Worm (Caenorhabditis elegans) whole organism, midembryonic: ENCODE data around the gene C52A11.3.

Experiments used
- T22C8.4 ChIP-seq: fragments of 200-800 bp; sonication (Bioruptor generic); IDR thresholded peaks from 2 replicates; pipeline ENCODE4 v1.3.6; 2022; ENCODE audit warnings: missing genetic modification characterization, missing compliant biosample characterization
- cog-1 ChIP-seq: sonication (generic microtip); optimal IDR thresholded peaks from 2 replicates; lab custom pipeline; 2016; ENCODE audit warnings: missing genetic modification characterization, missing compliant biosample characterization
- flt-1 ChIP-seq: fragments of 200-800 bp; sonication (Bioruptor generic); IDR thresholded peaks from 2 replicates; pipeline ENCODE4 v1.3.6; 2022; ENCODE audit warnings: missing genetic modification characterization, missing compliant biosample characterization
- klf-2 ChIP-seq: fragments of 200-800 bp; sonication (Bioruptor generic); conservative IDR thresholded peaks from 2 replicates; pipeline ENCODE4 v1.3.6; 2022; ENCODE audit warnings: missing genetic modification reagents, missing genetic modification characterization, missing compliant biosample characterization
- med-1 ChIP-seq: sonication (generic microtip); optimal IDR thresholded peaks from 2 replicates; lab custom pipeline; 2017; ENCODE audit warnings: missing genetic modification characterization, mild to moderate bottlenecking, missing compliant biosample characterization, antibody characterized with exemption, missing genetic modification reagents; ENCODE audit not compliant: insufficient read depth
- ref-1 ChIP-seq: fragments of 200-800 bp; sonication (Bioruptor generic); conservative IDR thresholded peaks from 2 replicates; pipeline ENCODE4 v1.3.6; 2022; ENCODE audit warnings: missing genetic modification reagents, missing genetic modification characterization, missing compliant biosample characterization
- tab-1 ChIP-seq: fragments of 200-800 bp; sonication (Bioruptor generic); IDR thresholded peaks from 2 replicates; pipeline ENCODE4 v1.3.6; 2022; ENCODE audit warnings: missing genetic modification characterization, missing compliant biosample characterization
- ztf-23 ChIP-seq: fragments of 200-800 bp; sonication (Bioruptor generic); IDR thresholded peaks from 2 replicates; pipeline ENCODE4 v1.3.6; 2022; ENCODE audit warnings: missing genetic modification reagents, missing genetic modification characterization, missing compliant biosample characterization
- ztf-29 ChIP-seq: fragments of 200-800 bp; sonication (Bioruptor generic); IDR thresholded peaks from 2 replicates; pipeline ENCODE4 v1.3.6; 2022; ENCODE audit warnings: missing genetic modification reagents, missing genetic modification characterization, missing compliant biosample characterization

- no peak for TF ChIP-seq tab-1
- TF ChIP-seq med-1 (GFP tag; lab: Kevin White, UChicago) = no peak
- no peak for TF ChIP-seq ref-1 (GFP tag; lab: Robert Waterston, UW)
- no peak for TF ChIP-seq flt-1 (GFP tag; lab: Robert Waterston, UW)
- TF ChIP-seq cog-1 (tag; lab: Kevin White, UChicago) = no peak
- TF ChIP-seq ztf-23 (GFP tag; lab: Robert Waterston, UW) = no peak
- TF ChIP-seq ztf-29 (GFP tag; lab: Robert Waterston, UW) = no peak
- no peak for TF ChIP-seq T22C8.4 (GFP tag; lab: Robert Waterston, UW)
- TF ChIP-seq klf-2 = no peak
These were observed 28.5 kb upstream of the C52A11.3 start, which contains the start of gene bli-1 for ce11 chrII:10708660-10709059.
